Worm (Caenorhabditis elegans): ENCODE data around the gene F13B12.7.

Gene F13B12.7

ce11 chrIV:10443510-10443909 lies at the start of gene F13B12.7:
Gene F13B12.7 (plus strand): TSS chrIV:10443810.
- no peak for TF ChIP-seq R02D3.7 (tag; optimal IDR thresholded peaks at IDR 0.05)
- no peak for TF ChIP-seq F13H6.1 (tag; optimal IDR thresholded peaks at IDR 0.05)
- no peak for TF ChIP-seq C34F6.9 (tag; optimal IDR thresholded peaks at IDR 0.05)
- TF ChIP-seq nhr-6 (tag; optimal IDR thresholded peaks at IDR 0.05), result no peak
- no peak for TF ChIP-seq lsy-2 (tag; optimal IDR thresholded peaks at IDR 0.05)
- TF ChIP-seq lin-39 (tag; optimal IDR thresholded peaks at IDR 0.05), result no peak
- no peak for TF ChIP-seq nhr-237 (tag; optimal IDR thresholded peaks at IDR 0.05)

ce11 chrIV:10394858-10395257 lies 48.8 kb upstream of the F13B12.7 start, which contains the start of gene R10H10.4:
Gene R10H10.4 (minus strand): TSS chrIV:10394958.
- TF ChIP-seq C34F6.9 (tag; optimal IDR thresholded peaks at IDR 0.05), result no peak
- TF ChIP-seq lsy-2 (tag; optimal IDR thresholded peaks at IDR 0.05), result no peak
- TF ChIP-seq unc-62 (GFP tag; optimal IDR thresholded peaks at IDR 0.05), result no peak
- no peak for TF ChIP-seq nhr-6 (tag; optimal IDR thresholded peaks at IDR 0.05)
- no peak for TF ChIP-seq sma-3 (GFP tag; optimal IDR thresholded peaks at IDR 0.05)
- no peak for TF ChIP-seq lin-13 (GFP tag; optimal IDR thresholded peaks at IDR 0.05)
- TF ChIP-seq nhr-25 (tag; optimal IDR thresholded peaks at IDR 0.05), result no peak
- no peak for TF ChIP-seq zag-1 (tag; optimal IDR thresholded peaks at IDR 0.05)
- TF ChIP-seq ceh-16 (tag; optimal IDR thresholded peaks at IDR 0.05), result no peak
- no peak for TF ChIP-seq ZK546.5 (tag; optimal IDR thresholded peaks at IDR 0.05)
- TF ChIP-seq ztf-1 (GFP tag; conservative IDR thresholded peaks at IDR 0.05), result no peak
- TF ChIP-seq dmd-4 (tag; optimal IDR thresholded peaks at IDR 0.05), result no peak
- no peak for TF ChIP-seq lin-39 (tag; optimal IDR thresholded peaks at IDR 0.05)
- no peak for TF ChIP-seq elt-3 (tag; optimal IDR thresholded peaks at IDR 0.05)

DNA sequence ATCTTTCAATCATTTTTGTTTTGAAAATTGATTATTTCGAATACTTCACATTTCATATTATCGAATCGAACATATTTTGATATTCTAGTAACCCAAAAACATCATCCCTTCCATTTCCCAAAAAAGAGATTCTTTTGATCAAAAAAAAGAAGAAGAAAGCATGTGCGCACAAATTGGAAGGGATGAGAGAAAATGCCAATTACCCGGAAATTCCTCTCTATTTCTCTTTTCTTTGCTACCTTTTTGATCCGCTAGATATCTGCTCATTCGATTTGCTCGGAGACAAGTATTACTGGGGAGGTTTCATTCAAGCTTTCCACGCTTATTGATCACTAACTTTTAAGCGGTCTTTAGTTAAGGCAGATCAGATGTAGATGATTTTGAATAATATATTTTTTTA lies 46.8 kb upstream of the F13B12.7 start:
- TF ChIP-seq ceh-16 (tag; optimal IDR thresholded peaks at IDR 0.05), result no peak
- TF ChIP-seq C34F6.9 (tag; optimal IDR thresholded peaks at IDR 0.05), result peak; percentile 3

DNA sequence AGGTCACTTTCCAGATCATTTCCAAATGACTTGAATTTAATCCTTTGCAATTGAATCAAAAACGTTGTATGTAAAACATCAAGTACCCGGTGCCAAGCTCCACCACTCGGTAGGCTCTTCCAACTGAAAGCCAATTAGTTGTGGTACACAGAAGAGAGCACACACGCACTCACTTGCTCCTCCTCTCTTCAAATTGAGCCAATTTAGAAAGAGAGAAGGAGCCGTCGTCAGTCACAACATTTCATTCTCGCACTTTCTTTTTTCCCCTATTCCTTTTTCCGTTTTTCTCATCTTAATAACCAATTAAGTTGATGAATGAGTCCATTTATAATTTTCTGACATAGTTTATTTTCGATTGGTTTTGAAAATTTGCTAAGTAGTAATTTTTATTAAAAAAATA lies 45.4 kb upstream of the F13B12.7 start:
- TF ChIP-seq sem-4 (tag; optimal IDR thresholded peaks at IDR 0.05) (peak; percentile 36), C34F6.9 (tag; optimal IDR thresholded peaks at IDR 0.05) (peak; percentile 15), sma-9 (GFP tag; optimal IDR thresholded peaks at IDR 0.05) (peak; percentile 13), sma-9 (tag; optimal IDR thresholded peaks at IDR 0.05) (no peak), lsy-2 (tag; optimal IDR thresholded peaks at IDR 0.05) (peak in 1 of 2 experiments; percentile 6), unc-62 (GFP tag; optimal IDR thresholded peaks at IDR 0.05) (no peak)

ce11 chrIV:10403193-10404058 lies 40.2 kb upstream of the F13B12.7 start, which contains the start of gene gpa-7:
Gene gpa-7 (plus strand): TSS chrIV:10404008.
- TF ChIP-seq crh-2 (tag; optimal IDR thresholded peaks at IDR 0.05) (peak; percentile 59), F13H6.1 (tag; optimal IDR thresholded peaks at IDR 0.05) (peak; percentile 91), egl-27 (tag; optimal IDR thresholded peaks at IDR 0.05) (peak; percentile 22), ceh-16 (tag; optimal IDR thresholded peaks at IDR 0.05) (no peak), nhr-6 (tag; optimal IDR thresholded peaks at IDR 0.05) (peak; percentile 56), snpc-4 (tag; optimal IDR thresholded peaks at IDR 0.05) (peak; percentile 38), ztf-4 (tag; optimal IDR thresholded peaks at IDR 0.05) (peak; percentile 18), gmeb-1 (tag; optimal IDR thresholded peaks at IDR 0.05) (no peak), lsy-2 (tag; optimal IDR thresholded peaks at IDR 0.05) (peak; percentile 25 to 62), fos-1 (tag; optimal IDR thresholded peaks at IDR 0.05) (peak; percentile 27), nhr-129 (tag; optimal IDR thresholded peaks at IDR 0.05) (peak; percentile 78), nhr-21 (tag; optimal IDR thresholded peaks at IDR 0.05) (peak; percentile 22), mdl-1 (tag; optimal IDR thresholded peaks at IDR 0.05) (peak; percentile 32 to 35), lin-13 (GFP tag; optimal IDR thresholded peaks at IDR 0.05) (peak; percentile 28), sem-4 (tag; optimal IDR thresholded peaks at IDR 0.05) (peak; percentile 52), zag-1 (tag; optimal IDR thresholded peaks at IDR 0.05) (peak; percentile 85), C34F6.9 (tag; optimal IDR thresholded peaks at IDR 0.05) (peak; percentile 84), dmd-4 (tag; optimal IDR thresholded peaks at IDR 0.05) (no peak), sma-9 (GFP tag; optimal IDR thresholded peaks at IDR 0.05) (peak; percentile 82), sma-9 (tag; optimal IDR thresholded peaks at IDR 0.05) (no peak), lin-11 (tag; optimal IDR thresholded peaks at IDR 0.05) (peak; percentile 69), unc-62 (GFP tag; optimal IDR thresholded peaks at IDR 0.05) (no peak), lin-39 (tag; optimal IDR thresholded peaks at IDR 0.05) (no peak), Y55F3AM.14 (GFP tag; optimal IDR thresholded peaks at IDR 0.05) (peak; percentile 22), unc-55 (GFP tag; optimal IDR thresholded peaks at IDR 0.05) (peak; percentile 67)
